Fruit fly (Drosophila melanogaster): ENCODE results near the gene CG9743.
A peak's percentile ranks its signal among the peaks of the same experiment; 100 is the strongest.

The CG9743 gene

dm6 chr3R:30191047-30191446, 11.8 kb downstream of the CG9743 start, which contains the start of gene CG9747:
CG9747 (minus strand) TSS chr3R:30191252.
- no peak for TF ChIP-seq jim (GFP tag; optimal IDR thresholded peaks at IDR 0.05)
- TF ChIP-seq N (GFP tag; optimal IDR thresholded peaks at IDR 0.05) = no peak
- no peak for TF ChIP-seq CG9705 (GFP tag; optimal IDR thresholded peaks at IDR 0.05)
- TF ChIP-seq OdsH (GFP tag; optimal IDR thresholded peaks at IDR 0.05) = no peak
- TF ChIP-seq Mio (GFP tag; optimal IDR thresholded peaks at IDR 0.05) = no peak
- no peak for TF ChIP-seq ey (GFP tag; optimal IDR thresholded peaks at IDR 0.05)
- no peak for TF ChIP-seq Hnf4 (GFP tag; optimal IDR thresholded peaks at IDR 0.05)
- no peak for TF ChIP-seq Myc (optimal IDR thresholded peaks at IDR 0.05)
- TF ChIP-seq Abd-B (GFP tag; optimal IDR thresholded peaks at IDR 0.05) = no peak
- TF ChIP-seq dl (GFP tag; optimal IDR thresholded peaks at IDR 0.05; ENCODE audit: insufficient read depth in 1 of 2, partially characterized antibody in 2 of 2) = no peak
- TF ChIP-seq usp (GFP tag; optimal IDR thresholded peaks at IDR 0.05) = no peak
- TF ChIP-seq brk (GFP tag; optimal IDR thresholded peaks at IDR 0.05) = no peak
- TF ChIP-seq Rel (GFP tag; optimal IDR thresholded peaks at IDR 0.05) = no peak
- no peak for TF ChIP-seq Rel (tag; optimal IDR thresholded peaks at IDR 0.05)
- TF ChIP-seq woc (GFP tag; optimal IDR thresholded peaks at IDR 0.05) = no peak
- TF ChIP-seq Dfd (GFP tag; optimal IDR thresholded peaks at IDR 0.05) = no peak

DNA sequence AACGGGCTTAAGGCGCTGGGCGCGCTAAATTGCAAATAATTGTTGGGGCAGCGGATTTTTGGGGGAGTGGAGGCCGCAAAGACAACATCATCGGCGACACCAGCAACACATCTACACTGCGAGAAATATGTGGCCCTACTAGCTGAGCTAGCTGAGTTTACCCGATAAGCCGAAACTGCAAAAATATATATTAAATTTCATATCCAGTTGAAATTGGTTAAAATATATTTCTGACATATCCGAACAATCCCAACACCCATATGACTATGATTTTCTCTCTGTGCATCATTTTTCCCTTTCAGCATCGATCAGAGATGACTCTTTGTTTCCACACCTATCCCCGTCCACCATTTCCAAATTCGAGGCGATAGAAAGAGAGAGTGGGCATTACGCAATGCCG, 13.0 kb downstream of the CG9743 start:
- TF ChIP-seq Hr83 (GFP tag; optimal IDR thresholded peaks at IDR 0.05; ENCODE audit: poor library complexity, severe bottlenecking) (no peak), fru (GFP tag; optimal IDR thresholded peaks at IDR 0.05) (peak; percentile 69), CrebA (GFP tag; optimal IDR thresholded peaks at IDR 0.05; ENCODE audit: borderline replicate concordance) (no peak), dsf (GFP tag; optimal IDR thresholded peaks at IDR 0.05; ENCODE audit: borderline replicate concordance) (no peak), CG32264 (GFP tag; optimal IDR thresholded peaks at IDR 0.05) (peak; percentile 36), Hnf4 (GFP tag; optimal IDR thresholded peaks at IDR 0.05) (peak; percentile 32), OdsH (GFP tag; optimal IDR thresholded peaks at IDR 0.05) (peak; percentile 46), woc (GFP tag; optimal IDR thresholded peaks at IDR 0.05) (peak; percentile 17), ey (GFP tag; optimal IDR thresholded peaks at IDR 0.05) (peak; percentile 63), sv (GFP tag; optimal IDR thresholded peaks at IDR 0.05) (peak; percentile 48), dl (GFP tag; optimal IDR thresholded peaks at IDR 0.05; ENCODE audit: insufficient read depth in 1 of 2, partially characterized antibody in 2 of 2) (no peak), brk (GFP tag; optimal IDR thresholded peaks at IDR 0.05) (no peak), tai (GFP tag; optimal IDR thresholded peaks at IDR 0.05) (no peak), rgr (GFP tag; optimal IDR thresholded peaks at IDR 0.05) (peak; percentile 63), h (GFP tag; optimal IDR thresholded peaks at IDR 0.05) (peak; percentile 76), foxo (GFP tag; optimal IDR thresholded peaks at IDR 0.05) (peak in 1 of 2 experiments; percentile 67), Sp1 (GFP tag; optimal IDR thresholded peaks at IDR 0.05) (peak; percentile 39), br (GFP tag; optimal IDR thresholded peaks at IDR 0.05) (peak; percentile 67), usp (GFP tag; optimal IDR thresholded peaks at IDR 0.05) (no peak), Dif (GFP tag; optimal IDR thresholded peaks at IDR 0.05; ENCODE audit: partially characterized antibody) (no peak), HLH106 (tag; optimal IDR thresholded peaks at IDR 0.05) (peak; percentile 62), psq (GFP tag; optimal IDR thresholded peaks at IDR 0.05) (peak; percentile 44), Vsx2 (GFP tag; optimal IDR thresholded peaks at IDR 0.05; ENCODE audit: partially characterized antibody) (no peak), Jra (GFP tag; optimal IDR thresholded peaks at IDR 0.05) (no peak), Hr78 (GFP tag; optimal IDR thresholded peaks at IDR 0.05) (no peak)

- TF ChIP-seq woc (GFP tag; optimal IDR thresholded peaks at IDR 0.05) (no peak), N (GFP tag; optimal IDR thresholded peaks at IDR 0.05) (no peak), Dfd (GFP tag; optimal IDR thresholded peaks at IDR 0.05) (no peak)
Observed at dm6 chr3R:30189398-30189797, 13.4 kb downstream of the CG9743 start.

DNA sequence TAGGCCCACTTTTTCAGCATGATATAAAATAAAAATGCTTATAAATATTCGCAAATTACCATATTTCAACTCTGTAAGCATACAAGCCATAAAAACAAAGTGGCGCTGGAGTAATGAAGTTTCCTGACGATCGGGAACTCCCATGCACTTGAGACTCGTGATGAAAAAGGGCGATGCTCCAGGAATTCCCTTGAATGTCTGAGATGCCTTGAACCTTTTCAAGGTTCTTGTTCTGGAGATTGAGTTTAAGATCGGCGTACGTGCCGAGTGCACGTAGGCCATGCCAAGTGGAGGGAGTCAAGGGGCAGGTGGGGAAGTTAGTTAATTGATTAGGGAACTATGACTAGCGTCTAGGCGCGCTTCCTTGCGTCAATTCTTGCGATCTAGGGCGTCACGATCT, 18.9 kb downstream of the CG9743 start:
- no peak for TF ChIP-seq rgr (GFP tag; optimal IDR thresholded peaks at IDR 0.05)

dm6 chr3R:30179934-30180333, 22.9 kb downstream of the CG9743 start, which contains the start of gene Bet5:
Bet5 (plus strand) TSS chr3R:30180232.
- TF ChIP-seq Hr78 (GFP tag; optimal IDR thresholded peaks at IDR 0.05) (no peak), tai (GFP tag; optimal IDR thresholded peaks at IDR 0.05) (no peak), ey (GFP tag; optimal IDR thresholded peaks at IDR 0.05) (no peak), Myc (optimal IDR thresholded peaks at IDR 0.05) (no peak), dl (GFP tag; optimal IDR thresholded peaks at IDR 0.05; ENCODE audit: insufficient read depth in 1 of 2, partially characterized antibody in 2 of 2) (no peak), jim (GFP tag; optimal IDR thresholded peaks at IDR 0.05) (no peak), pan (optimal IDR thresholded peaks at IDR 0.05) (no peak)

Data from whole organism, wandering third instar larva.